Fruit fly (Drosophila melanogaster) whole organism, embryonic: ENCODE results near the gene CG8097.

Source experiments
- Adf1 ChIP-seq: fragments of 200-800 bp; sonication (Bioruptor generic); IDR thresholded peaks from 2 replicates; pipeline ENCODE4 v1.3.6; 2022; ENCODE audit warnings: missing biosample characterization, missing genetic modification characterization
- Antp ChIP-seq: fragments of 200-800 bp; sonication (Bioruptor generic); optimal IDR thresholded peaks from 3 replicates; lab custom pipeline; 2016; ENCODE audit warnings: missing biosample characterization, missing genetic modification characterization
- CG10321 ChIP-seq: fragments of 200-800 bp; sonication (Bioruptor generic); IDR thresholded peaks from 2 replicates; pipeline ENCODE4 v1.3.6; 2022; ENCODE audit warnings: missing biosample characterization, missing genetic modification characterization
- CG10462 ChIP-seq: fragments of 200-800 bp; sonication (Bioruptor generic); optimal IDR thresholded peaks from 2 replicates; lab custom pipeline; 2016; ENCODE audit warnings: missing biosample characterization, missing genetic modification characterization
- CG10959 ChIP-seq: fragments of 200-800 bp; sonication (Bioruptor generic); IDR thresholded peaks from 2 replicates; pipeline ENCODE4 v1.3.6; 2022; ENCODE audit warnings: missing biosample characterization, missing genetic modification characterization
- CG11504 ChIP-seq: fragments of 200-800 bp; sonication (Bioruptor generic); optimal IDR thresholded peaks from 3 replicates; lab custom pipeline; 2019; ENCODE audit warnings: missing biosample characterization, mild to moderate bottlenecking, missing genetic modification characterization, moderate library complexity
- CG12299 ChIP-seq: fragments of 200-800 bp; sonication (Bioruptor generic); optimal IDR thresholded peaks from 2 replicates; lab custom pipeline; 2018; ENCODE audit warnings: missing biosample characterization, mild to moderate bottlenecking, missing genetic modification characterization
- CG14965 ChIP-seq: fragments of 200-800 bp; sonication (Bioruptor generic); optimal IDR thresholded peaks from 2 replicates; lab custom pipeline; 2016; ENCODE audit warnings: missing biosample characterization, missing genetic modification characterization, borderline replicate concordance
- CG16863 ChIP-seq: fragments of 200-800 bp; sonication (Bioruptor generic); optimal IDR thresholded peaks from 3 replicates; lab custom pipeline; 2016; ENCODE audit warnings: missing biosample characterization, missing genetic modification characterization
- CG17612 ChIP-seq: fragments of 200-800 bp; sonication (Bioruptor generic); IDR thresholded peaks from 2 replicates; pipeline ENCODE4 v1.3.6; 2022; ENCODE audit warnings: missing biosample characterization, missing genetic modification characterization
- CG2120 ChIP-seq: fragments of 200-800 bp; sonication (Bioruptor generic); optimal IDR thresholded peaks from 3 replicates; lab custom pipeline; 2016; ENCODE audit warnings: missing biosample characterization, missing genetic modification characterization
- CG32767 ChIP-seq: fragments of 200-800 bp; sonication (Bioruptor generic); IDR thresholded peaks from 2 replicates; pipeline ENCODE4 v1.3.6; 2022; ENCODE audit warnings: missing biosample characterization, missing genetic modification characterization
- CG34422 ChIP-seq: fragments of 200-800 bp; sonication (Bioruptor generic); IDR thresholded peaks from 3 replicates; pipeline ENCODE4 v1.3.6; 2022; ENCODE audit warnings: missing biosample characterization, missing genetic modification characterization
- CG3847 ChIP-seq: fragments of 200-800 bp; sonication (Bioruptor generic); IDR thresholded peaks from 2 replicates; pipeline ENCODE4 v1.3.6; 2022; ENCODE audit warnings: missing biosample characterization, missing genetic modification characterization
- CG4730 ChIP-seq: fragments of 200-800 bp; sonication (Bioruptor generic); IDR thresholded peaks from 2 replicates; pipeline ENCODE4 v1.3.6; 2022; ENCODE audit warnings: missing biosample characterization, missing genetic modification characterization
- CG5953 ChIP-seq: fragments of 200-800 bp; sonication (Bioruptor generic); IDR thresholded peaks from 2 replicates; pipeline ENCODE4 v1.3.6; 2022; ENCODE audit warnings: missing biosample characterization, missing genetic modification characterization
- CG6654 ChIP-seq: fragments of 200-800 bp; sonication (Bioruptor generic); optimal IDR thresholded peaks from 2 replicates; lab custom pipeline; 2017; ENCODE audit warnings: missing biosample characterization, mild to moderate bottlenecking, missing genetic modification characterization
- CG6791 ChIP-seq: fragments of 200-800 bp; sonication (Bioruptor generic); IDR thresholded peaks from 3 replicates; pipeline ENCODE4 v1.3.6; 2022; ENCODE audit warnings: missing biosample characterization, missing genetic modification characterization; ENCODE audit not compliant: partially characterized antibody
- CG7357 ChIP-seq: fragments of 200-800 bp; sonication (Bioruptor generic); IDR thresholded peaks from 3 replicates; pipeline ENCODE4 v1.3.6; 2022; ENCODE audit warnings: missing biosample characterization, missing genetic modification characterization
- CG9609 ChIP-seq: fragments of 200-800 bp; sonication (Bioruptor generic); optimal IDR thresholded peaks from 3 replicates; lab custom pipeline; 2016; ENCODE audit warnings: missing biosample characterization, missing genetic modification characterization
- Deaf1 ChIP-seq: fragments of 200-800 bp; optimal IDR thresholded peaks from 3 replicates; lab custom pipeline; 2019; ENCODE audit warnings: missing biosample characterization, mild to moderate bottlenecking, missing genetic modification characterization, moderate library complexity
- Elba2 ChIP-seq: fragments of 200-800 bp; sonication (Bioruptor generic); optimal IDR thresholded peaks from 3 replicates; lab custom pipeline; 2016; ENCODE audit warnings: missing biosample characterization, missing genetic modification characterization
- Fer1 ChIP-seq: fragments of 200-800 bp; sonication (Bioruptor generic); optimal IDR thresholded peaks from 2 replicates; lab custom pipeline; 2017; ENCODE audit warnings: missing biosample characterization, mild to moderate bottlenecking, missing genetic modification characterization
- Hmx ChIP-seq: fragments of 200-800 bp; sonication (Bioruptor generic); optimal IDR thresholded peaks from 2 replicates; lab custom pipeline; 2016; ENCODE audit warnings: missing biosample characterization, missing genetic modification characterization
- Hr51 ChIP-seq, 2 experiments: fragments of 200-800 bp; sonication (Bioruptor generic); optimal IDR thresholded peaks; 2 replicates in 1 of 2; 3 replicates in 1 of 2; lab custom pipeline; 2016 to 2018; ENCODE audit warnings: missing biosample characterization in 2 of 2, missing genetic modification characterization in 2 of 2, mild to moderate bottlenecking in 1 of 2, moderate library complexity in 1 of 2
- Ravus ChIP-seq: fragments of 200-800 bp; sonication (Bioruptor generic); IDR thresholded peaks from 2 replicates; pipeline ENCODE4 v1.3.6; 2022; ENCODE audit warnings: missing biosample characterization, missing genetic modification characterization
- Six4 ChIP-seq: fragments of 200-800 bp; sonication (Bioruptor generic); optimal IDR thresholded peaks from 2 replicates; lab custom pipeline; 2016; ENCODE audit warnings: missing biosample characterization, missing genetic modification characterization
- Xbp1 ChIP-seq: fragments of 200-800 bp; sonication (Bioruptor generic); optimal IDR thresholded peaks from 3 replicates; lab custom pipeline; 2016; ENCODE audit warnings: missing biosample characterization, mild to moderate bottlenecking, missing genetic modification characterization
- ato ChIP-seq: fragments of 200-800 bp; sonication (Bioruptor generic); IDR thresholded peaks from 2 replicates; pipeline ENCODE4 v1.3.6; 2022; ENCODE audit warnings: missing biosample characterization, missing genetic modification characterization; ENCODE audit not compliant: partially characterized antibody
- br ChIP-seq: fragments of >200 bp; optimal IDR thresholded peaks from 2 replicates; lab custom pipeline; 2017
- crol ChIP-seq: fragments of 200-800 bp; sonication (Bioruptor generic); IDR thresholded peaks from 2 replicates; pipeline ENCODE4 v1.3.6; 2022; ENCODE audit warnings: missing biosample characterization, missing genetic modification characterization
- dmrt11E ChIP-seq: fragments of 200-800 bp; sonication (Bioruptor generic); optimal IDR thresholded peaks from 3 replicates; lab custom pipeline; 2018; ENCODE audit warnings: missing biosample characterization, mild to moderate bottlenecking, missing genetic modification characterization, moderate library complexity
- dmrt99B ChIP-seq: fragments of 200-800 bp; sonication (Bioruptor generic); optimal IDR thresholded peaks from 2 replicates; lab custom pipeline; 2018; ENCODE audit warnings: missing biosample characterization, mild to moderate bottlenecking, missing genetic modification characterization, moderate library complexity
- ems ChIP-seq: fragments of 200-800 bp; sonication (Bioruptor generic); optimal IDR thresholded peaks from 3 replicates; lab custom pipeline; 2016; ENCODE audit warnings: missing biosample characterization, missing genetic modification characterization
- gce ChIP-seq: fragments of 200-800 bp; sonication (Bioruptor generic); IDR thresholded peaks from 3 replicates; pipeline ENCODE4 v1.3.6; 2022; ENCODE audit warnings: missing biosample characterization, missing genetic modification characterization
- gem ChIP-seq: fragments of 200-800 bp; sonication (Bioruptor generic); optimal IDR thresholded peaks from 2 replicates; lab custom pipeline; 2019; ENCODE audit warnings: missing biosample characterization, mild to moderate bottlenecking, missing genetic modification characterization, moderate library complexity
- kay ChIP-seq: fragments of 200-800 bp; sonication (Bioruptor generic); optimal IDR thresholded peaks from 2 replicates; lab custom pipeline; 2016; ENCODE audit warnings: missing biosample characterization, missing genetic modification characterization
- knrl ChIP-seq: fragments of 200-800 bp; sonication (Bioruptor generic); IDR thresholded peaks from 3 replicates; pipeline ENCODE4 v1.3.6; 2022; ENCODE audit warnings: missing biosample characterization, missing genetic modification characterization; ENCODE audit not compliant: partially characterized antibody
- lab ChIP-seq: fragments of 200-800 bp; sonication (Bioruptor generic); optimal IDR thresholded peaks from 3 replicates; lab custom pipeline; 2017; ENCODE audit warnings: missing biosample characterization, missing genetic modification characterization, mild to moderate bottlenecking, moderate library complexity, missing genetic modification reagents
- lov ChIP-seq, 2 experiments: fragments of 200-800 bp in 1 of 2; fragments of >200 bp in 1 of 2; sonication (Bioruptor generic) in 1 of 2; IDR thresholded peaks in 1 of 2; optimal IDR thresholded peaks in 1 of 2; 2 replicates in 1 of 2; 3 replicates in 1 of 2; pipeline versions ENCODE4 v1.3.6 to Lab custom; 2017 to 2022; ENCODE audit warnings: missing biosample characterization in 1 of 2, missing genetic modification characterization in 1 of 2
- maf-S ChIP-seq: fragments of 200-800 bp; sonication (Bioruptor generic); optimal IDR thresholded peaks from 2 replicates; lab custom pipeline; 2016; ENCODE audit warnings: missing biosample characterization, missing genetic modification characterization
- oc ChIP-seq: fragments of 200-800 bp; sonication (Bioruptor generic); optimal IDR thresholded peaks from 2 replicates; lab custom pipeline; 2018; ENCODE audit warnings: missing biosample characterization, mild to moderate bottlenecking, missing genetic modification characterization, moderate library complexity
- odd ChIP-seq: fragments of 200-800 bp; sonication (Bioruptor generic); optimal IDR thresholded peaks from 2 replicates; lab custom pipeline; 2017; ENCODE audit warnings: missing biosample characterization, mild to moderate bottlenecking, missing genetic modification characterization
- salm ChIP-seq: fragments of 200-800 bp; sonication (Bioruptor generic); optimal IDR thresholded peaks from 2 replicates; lab custom pipeline; 2018; ENCODE audit warnings: missing biosample characterization, mild to moderate bottlenecking, missing genetic modification characterization
- scrt ChIP-seq: fragments of 200-800 bp; sonication (Bioruptor generic); optimal IDR thresholded peaks from 2 replicates; lab custom pipeline; 2018; ENCODE audit warnings: missing biosample characterization, mild to moderate bottlenecking, missing genetic modification characterization, moderate library complexity
- shn ChIP-seq: fragments of 200-800 bp; sonication (Bioruptor generic); optimal IDR thresholded peaks from 3 replicates; lab custom pipeline; 2016; ENCODE audit warnings: missing biosample characterization, missing genetic modification characterization
- sqz ChIP-seq: fragments of 200-800 bp; sonication (Bioruptor generic); optimal IDR thresholded peaks from 3 replicates; lab custom pipeline; 2018; ENCODE audit warnings: missing biosample characterization, mild to moderate bottlenecking, missing genetic modification characterization
- tin ChIP-seq: fragments of 200-800 bp; sonication (Bioruptor generic); optimal IDR thresholded peaks from 3 replicates; lab custom pipeline; 2016; ENCODE audit warnings: missing biosample characterization, missing genetic modification characterization
- tx ChIP-seq: fragments of 200-800 bp; sonication (Bioruptor generic); optimal IDR thresholded peaks from 2 replicates; lab custom pipeline; 2016; ENCODE audit warnings: missing biosample characterization, missing genetic modification characterization
- unpg ChIP-seq: fragments of 200-800 bp; sonication (Bioruptor generic); optimal IDR thresholded peaks from 3 replicates; lab custom pipeline; 2018; ENCODE audit warnings: missing biosample characterization, mild to moderate bottlenecking, missing genetic modification characterization, moderate library complexity
- wor ChIP-seq: fragments of 200-800 bp; sonication (Bioruptor generic); IDR thresholded peaks from 2 replicates; pipeline ENCODE4 v1.3.6; 2022; ENCODE audit warnings: missing biosample characterization, missing genetic modification characterization

Gene CG8097

DNA sequence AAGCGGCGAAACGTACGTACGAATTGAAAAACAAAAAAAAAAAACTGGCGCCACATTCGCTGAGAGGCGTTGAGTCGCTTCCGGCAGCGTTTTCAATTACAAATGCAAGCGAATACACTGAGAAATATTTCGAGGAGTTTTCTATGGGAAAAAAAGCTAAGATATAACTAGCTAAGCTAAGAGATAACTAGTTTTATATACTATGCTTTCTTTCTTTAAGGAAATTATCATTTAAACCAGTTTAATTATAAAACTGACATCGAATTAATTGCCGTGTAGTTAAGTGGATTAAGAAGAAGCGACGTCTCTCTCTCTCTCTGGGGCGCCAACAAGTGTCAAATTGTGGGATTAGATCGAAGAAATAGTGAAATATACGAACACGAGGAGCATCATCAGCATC, 32.5 kb downstream of the CG8097 start (continued):
- TF ChIP-seq CG6791 (GFP tag; lab: Robert Waterston, UW) (no peak), ems (GFP tag; lab: Kevin White, UChicago) (peak; percentile 11), Six4 (GFP tag; lab: Kevin White, UChicago) (peak; percentile 47), Adf1 (GFP tag; lab: Robert Waterston, UW) (no peak), oc (tag; lab: Kevin White, UChicago) (peak; percentile 78), CG12299 (tag; lab: Kevin White, UChicago) (no peak), CG32767 (GFP tag; lab: Robert Waterston, UW) (0 out of 2 replicates have a peak, but pooled peaks have one; percentile 44), br (lab: Kevin White, UChicago) (no peak), gce (GFP tag; lab: Robert Waterston, UW) (no peak), gem (tag; lab: Kevin White, UChicago) (peak; percentile 82), CG3847 (GFP tag; lab: Robert Waterston, UW) (no peak), sqz (peak; percentile 5), salm (tag; lab: Kevin White, UChicago) (peak; percentile 50), knrl (GFP tag; lab: Robert Waterston, UW) (no peak), CG16863 (GFP tag; lab: Kevin White, UChicago) (peak; percentile 35), CG9609 (no peak), Fer1 (GFP tag; lab: Kevin White, UChicago) (peak; percentile 29), dmrt11E (peak; percentile 60), kay (GFP tag; lab: Kevin White, UChicago) (peak; percentile 18), maf-S (GFP tag; lab: Kevin White, UChicago) (peak; percentile 18), ato (GFP tag; lab: Robert Waterston, UW) (no peak), CG11504 (tag; lab: Kevin White, UChicago) (peak; percentile 81), CG5953 (GFP tag; lab: Robert Waterston, UW) (peak; percentile 36; the same call in 1 of the 2 replicates), Hr51 (GFP tag; optimal IDR thresholded peaks at IDR 0.05; lab: Kevin White, UChicago) (peak in 1 of 2 experiments; percentile 76), CG10462 (GFP tag; lab: Kevin White, UChicago) (peak; percentile 4), Deaf1 (tag; lab: Kevin White, UChicago) (peak; percentile 16), Ravus (GFP tag; lab: Robert Waterston, UW) (no peak; the same call in 1 of the 2 replicates), CG2120 (GFP tag; lab: Kevin White, UChicago) (peak; percentile 27), tx (GFP tag; lab: Kevin White, UChicago) (no peak), CG7357 (no peak), dmrt99B (peak; percentile 77), CG14965 (no peak), CG4730 (GFP tag; lab: Robert Waterston, UW) (0 out of 2 replicates have a peak, but pooled peaks have one; percentile 13), shn (GFP tag; lab: Kevin White, UChicago) (no peak), lov (optimal IDR thresholded peaks at IDR 0.05; lab: Kevin White, UChicago) (no peak), lov (GFP tag; IDR thresholded peaks at IDR 0.05; lab: Robert Waterston, UW) (no peak), Antp (GFP tag; lab: Kevin White, UChicago) (no peak), CG6654 (GFP tag; lab: Kevin White, UChicago) (no peak), Elba2 (GFP tag; lab: Kevin White, UChicago) (no peak), wor (peak; percentile 36; the same call in 1 of the 2 replicates), Hmx (GFP tag; lab: Kevin White, UChicago) (no peak), odd (GFP tag; lab: Kevin White, UChicago) (no peak), CG17612 (GFP tag; lab: Robert Waterston, UW) (no peak), CG10321 (GFP tag; lab: Robert Waterston, UW) (no peak), unpg (GFP tag; lab: Kevin White, UChicago) (peak; percentile 77), CG10959 (GFP tag; lab: Robert Waterston, UW) (peak; percentile 62; the same call in 1 of the 2 replicates), crol (GFP tag; lab: Robert Waterston, UW) (0 out of 2 replicates have a peak, but pooled peaks have one; percentile 8), lab (GFP tag; lab: Kevin White, UChicago) (peak; percentile 58), CG34422 (GFP tag; lab: Robert Waterston, UW) (0 out of 3 replicates have a peak, but pooled peaks have one; percentile 39), tin (peak; percentile 56), Xbp1 (GFP tag; lab: Kevin White, UChicago) (peak; percentile 58), scrt (GFP tag; lab: Kevin White, UChicago) (peak; percentile 15)
